Fruit fly (Drosophila melanogaster) whole organism, wandering third instar larva: ENCODE results near the gene yellow-h.

Experiments
- Dfd ChIP-seq: fragments of >200 bp; optimal IDR thresholded peaks from 2 replicates; lab custom pipeline; 2017; ENCODE audit warnings: missing biosample characterization, missing genetic modification characterization
- brk ChIP-seq: fragments of 200-800 bp; sonication (Bioruptor generic); optimal IDR thresholded peaks from 2 replicates; lab custom pipeline; 2016; ENCODE audit warnings: missing biosample characterization, mild to moderate bottlenecking, missing genetic modification characterization
- dmrt93B ChIP-seq: fragments of 200-800 bp; sonication (Bioruptor generic); optimal IDR thresholded peaks from 2 replicates; lab custom pipeline; 2018; ENCODE audit warnings: missing biosample characterization, mild to moderate bottlenecking, missing genetic modification characterization
- rgr ChIP-seq: fragments of 200-800 bp; sonication (Bioruptor generic); optimal IDR thresholded peaks from 3 replicates; lab custom pipeline; 2016; ENCODE audit warnings: missing biosample characterization, mild to moderate bottlenecking, missing genetic modification characterization

dm6 chr4:181639-182038, 46.1 kb upstream of the yellow-h start:
- TF ChIP-seq dmrt93B (GFP tag; lab: Kevin White, UChicago), result no peak
- TF ChIP-seq Dfd (GFP tag; lab: Kevin White, UChicago), result no peak
- no peak for TF ChIP-seq brk (GFP tag; lab: Kevin White, UChicago)
- no peak for TF ChIP-seq rgr (GFP tag; lab: Kevin White, UChicago)
